Worm (Caenorhabditis elegans) whole organism, L1 larva: ENCODE results near the gene W01A11.7.
A peak's percentile ranks its signal among the peaks of the same experiment; 100 is the strongest.

ENCODE experiments used
- C16A3.4 ChIP-seq: fragments of 150-350 bp; optimal IDR thresholded peaks from 2 replicates; lab custom pipeline; 2014; ENCODE audit warnings: missing biosample characterization, missing genetic modification characterization
- aha-1 ChIP-seq: fragments of 150-350 bp; optimal IDR thresholded peaks from 2 replicates; lab custom pipeline; 2014; ENCODE audit warnings: missing biosample characterization, missing genetic modification characterization
- alr-1 ChIP-seq: fragments of 200-800 bp; sonication (Bioruptor generic); optimal IDR thresholded peaks from 2 replicates; lab custom pipeline; 2018; ENCODE audit warnings: borderline replicate concordance, mild to moderate bottlenecking, missing genetic modification characterization, missing compliant biosample characterization
- blmp-1 ChIP-seq: fragments of 150-350 bp; optimal IDR thresholded peaks from 2 replicates; lab custom pipeline; 2014; ENCODE audit warnings: missing biosample characterization, missing genetic modification characterization
- ceh-8 ChIP-seq: fragments of 200-800 bp; sonication (Bioruptor generic); optimal IDR thresholded peaks from 2 replicates; lab custom pipeline; 2018; ENCODE audit warnings: mild to moderate bottlenecking, missing genetic modification characterization, moderate library complexity, missing compliant biosample characterization
- ceh-82 ChIP-seq, 3 experiments: fragments of 150-350 bp in 1 of 3; sonication (generic microtip) in 2 of 3; optimal IDR thresholded peaks; 2 replicates each; lab custom pipeline; 2014 to 2017; ENCODE audit warnings: missing biosample characterization in 3 of 3, missing genetic modification characterization in 3 of 3
- ceh-88 ChIP-seq: fragments of 200-800 bp; sonication (Bioruptor generic); IDR thresholded peaks from 2 replicates; pipeline ENCODE4 v1.3.6; 2022; ENCODE audit warnings: missing genetic modification characterization, missing compliant biosample characterization
- ceh-90 ChIP-seq: sonication (generic microtip); optimal IDR thresholded peaks from 2 replicates; lab custom pipeline; 2016; ENCODE audit warnings: missing genetic modification characterization, missing compliant biosample characterization
- dpl-1 ChIP-seq, 3 experiments: fragments of 150-350 bp in 2 of 3; sonication (generic microtip) in 1 of 3; optimal IDR thresholded peaks; 2 replicates each; lab custom pipeline; 2014 to 2017; ENCODE audit warnings: missing biosample characterization in 3 of 3, missing genetic modification characterization in 3 of 3, missing genetic modification reagents in 3 of 3
- dsc-1 ChIP-seq: sonication (generic microtip); optimal IDR thresholded peaks from 2 replicates; lab custom pipeline; 2016; ENCODE audit warnings: mild to moderate bottlenecking, missing genetic modification characterization, missing compliant biosample characterization
- efl-1 ChIP-seq, 4 experiments: fragments of 150-350 bp; optimal IDR thresholded peaks in 3 of 4; peaks in 1 of 4; 1 replicate in 1 of 4; 2 replicates in 3 of 4; lab custom pipeline; 2014; ENCODE audit warnings: missing biosample characterization in 2 of 4, missing genetic modification characterization in 2 of 4, missing genetic modification reagents in 2 of 4
- efl-3 ChIP-seq: fragments of 200-800 bp; sonication (Bioruptor generic); optimal IDR thresholded peaks from 2 replicates; lab custom pipeline; 2018; ENCODE audit warnings: mild to moderate bottlenecking, missing genetic modification characterization, missing compliant biosample characterization
- elt-2 ChIP-seq: sonication (generic microtip); optimal IDR thresholded peaks from 2 replicates; lab custom pipeline; 2016; ENCODE audit warnings: missing genetic modification characterization, mild to moderate bottlenecking, inconsistent platforms, missing compliant biosample characterization, missing genetic modification reagents
- elt-3 ChIP-seq, 6 experiments: fragments of 150-350 bp in 1 of 6; sonication (generic microtip); optimal IDR thresholded peaks; 2 replicates each; lab custom pipeline; 2017 to 2018; ENCODE audit warnings: missing biosample characterization in 6 of 6, missing genetic modification characterization in 6 of 6, inconsistent platforms in 1 of 6
- ets-5 ChIP-seq: fragments of 200-800 bp; sonication (Bioruptor generic); IDR thresholded peaks from 2 replicates; pipeline ENCODE4 v1.3.6; 2022; ENCODE audit warnings: missing genetic modification characterization, missing compliant biosample characterization
- fkh-4 ChIP-seq: sonication (generic microtip); optimal IDR thresholded peaks from 2 replicates; lab custom pipeline; 2016; ENCODE audit warnings: missing compliant biosample characterization, missing genetic modification characterization, borderline replicate concordance
- fos-1 ChIP-seq: fragments of 150-350 bp; optimal IDR thresholded peaks from 2 replicates; lab custom pipeline; 2014; ENCODE audit warnings: missing biosample characterization, missing genetic modification characterization
- hlh-17 ChIP-seq: fragments of 200-800 bp; sonication (Bioruptor generic); optimal IDR thresholded peaks from 2 replicates; lab custom pipeline; 2018; ENCODE audit warnings: missing genetic modification characterization, mild to moderate bottlenecking, missing compliant biosample characterization, moderate library complexity, borderline replicate concordance
- hlh-4 ChIP-seq: sonication (generic microtip); optimal IDR thresholded peaks from 2 replicates; lab custom pipeline; 2016; ENCODE audit warnings: mild to moderate bottlenecking, missing genetic modification characterization, missing compliant biosample characterization
- irx-1 ChIP-seq: sonication (generic microtip); optimal IDR thresholded peaks from 2 replicates; lab custom pipeline; 2016; ENCODE audit warnings: missing genetic modification characterization, missing compliant biosample characterization
- isw-1 ChIP-seq: fragments of 200-800 bp; sonication (Bioruptor generic); IDR thresholded peaks from 2 replicates; pipeline ENCODE4 v1.3.6; 2022; ENCODE audit warnings: missing genetic modification characterization, missing compliant biosample characterization
- lin-13 ChIP-seq: fragments of 150-350 bp; optimal IDR thresholded peaks from 2 replicates; lab custom pipeline; 2014; ENCODE audit warnings: missing biosample characterization, missing genetic modification reagents, missing genetic modification characterization
- lin-14 ChIP-seq: fragments of 200-800 bp; sonication (Bioruptor generic); optimal IDR thresholded peaks from 2 replicates; lab custom pipeline; 2018; ENCODE audit warnings: mild to moderate bottlenecking, missing genetic modification characterization, moderate library complexity, missing compliant biosample characterization
- lin-15B ChIP-seq: fragments of 150-350 bp; sonication (generic microtip); optimal IDR thresholded peaks from 3 replicates; lab custom pipeline; 2014; ENCODE audit warnings: missing biosample characterization, missing genetic modification characterization
- lin-35 ChIP-seq, 2 experiments: fragments of 150-350 bp; optimal IDR thresholded peaks; 2 replicates each; lab custom pipeline; 2014; ENCODE audit warnings: missing biosample characterization in 2 of 2, missing genetic modification characterization in 2 of 2, missing genetic modification reagents in 2 of 2
- lsy-2 ChIP-seq, 2 experiments: fragments of 150-350 bp; optimal IDR thresholded peaks; 2 replicates each; lab custom pipeline; 2014; ENCODE audit warnings: missing biosample characterization in 2 of 2, missing genetic modification characterization in 2 of 2
- mef-2 ChIP-seq: fragments of 150-350 bp; optimal IDR thresholded peaks from 2 replicates; lab custom pipeline; 2014; ENCODE audit warnings: missing biosample characterization, missing genetic modification characterization
- nhr-11 ChIP-seq: fragments of 150-350 bp; optimal IDR thresholded peaks from 2 replicates; lab custom pipeline; 2014; ENCODE audit warnings: missing biosample characterization, missing genetic modification characterization
- nhr-12 ChIP-seq: sonication (generic microtip); optimal IDR thresholded peaks from 2 replicates; lab custom pipeline; 2017; ENCODE audit warnings: missing biosample characterization, missing genetic modification characterization
- nhr-20 ChIP-seq: sonication (generic microtip); optimal IDR thresholded peaks from 2 replicates; lab custom pipeline; 2016; ENCODE audit warnings: mild to moderate bottlenecking, missing genetic modification characterization, missing compliant biosample characterization
- nhr-237 ChIP-seq: fragments of 150-350 bp; optimal IDR thresholded peaks from 2 replicates; lab custom pipeline; 2014; ENCODE audit warnings: missing biosample characterization, missing genetic modification characterization
- nhr-71 ChIP-seq: sonication (generic microtip); optimal IDR thresholded peaks from 2 replicates; lab custom pipeline; 2016; ENCODE audit warnings: mild to moderate bottlenecking, missing genetic modification characterization, moderate library complexity, missing compliant biosample characterization
- nhr-76 ChIP-seq: sonication (generic microtip); optimal IDR thresholded peaks from 2 replicates; lab custom pipeline; 2017; ENCODE audit warnings: missing biosample characterization, missing genetic modification characterization
- nhr-77 ChIP-seq: fragments of 150-350 bp; optimal IDR thresholded peaks from 2 replicates; lab custom pipeline; 2014; ENCODE audit warnings: missing biosample characterization, missing genetic modification characterization
- nhr-90 ChIP-seq: sonication (generic microtip); optimal IDR thresholded peaks from 2 replicates; lab custom pipeline; 2016; ENCODE audit warnings: mild to moderate bottlenecking, missing genetic modification characterization, missing compliant biosample characterization; ENCODE audit not compliant: poor library complexity
- pqm-1 ChIP-seq: sonication (generic microtip); optimal IDR thresholded peaks from 3 replicates; lab custom pipeline; 2017; ENCODE audit warnings: missing biosample characterization, missing genetic modification characterization
- rnt-1 ChIP-seq: sonication (generic microtip); optimal IDR thresholded peaks from 2 replicates; lab custom pipeline; 2016; ENCODE audit warnings: mild to moderate bottlenecking, missing genetic modification characterization, moderate library complexity, missing compliant biosample characterization
- snu-23 ChIP-seq: sonication (generic microtip); optimal IDR thresholded peaks from 2 replicates; lab custom pipeline; 2016; ENCODE audit warnings: missing genetic modification characterization, missing compliant biosample characterization
- sox-4 ChIP-seq: sonication (generic microtip); optimal IDR thresholded peaks from 2 replicates; lab custom pipeline; 2016; ENCODE audit warnings: missing genetic modification characterization, missing compliant biosample characterization
- sup-37 ChIP-seq: fragments of 200-800 bp; sonication (Bioruptor generic); optimal IDR thresholded peaks from 2 replicates; lab custom pipeline; 2018; ENCODE audit warnings: mild to moderate bottlenecking, missing genetic modification characterization, missing compliant biosample characterization
- tbx-2 ChIP-seq: sonication (generic microtip); optimal IDR thresholded peaks from 2 replicates; lab custom pipeline; 2016; ENCODE audit warnings: missing genetic modification characterization, missing compliant biosample characterization
- unc-86 ChIP-seq: sonication (generic microtip); optimal IDR thresholded peaks from 2 replicates; lab custom pipeline; 2016; ENCODE audit warnings: missing genetic modification characterization, missing compliant biosample characterization
- unc-98 ChIP-seq: fragments of 200-800 bp; sonication (Bioruptor generic); IDR thresholded peaks from 2 replicates; pipeline ENCODE4 v1.3.6; 2022; ENCODE audit warnings: missing genetic modification characterization, missing compliant biosample characterization
- xbp-1 ChIP-seq: sonication (generic microtip); optimal IDR thresholded peaks from 2 replicates; lab custom pipeline; 2016; ENCODE audit warnings: missing genetic modification characterization, missing compliant biosample characterization
- zag-1 ChIP-seq: fragments of 150-350 bp; optimal IDR thresholded peaks from 2 replicates; lab custom pipeline; 2014; ENCODE audit warnings: missing biosample characterization, missing genetic modification characterization
- zip-4 ChIP-seq: fragments of 200-800 bp; sonication (Bioruptor generic); optimal IDR thresholded peaks from 2 replicates; lab custom pipeline; 2018; ENCODE audit warnings: mild to moderate bottlenecking, missing genetic modification characterization, moderate library complexity, missing compliant biosample characterization
- ztf-4 ChIP-seq: fragments of 150-350 bp; optimal IDR thresholded peaks from 2 replicates; lab custom pipeline; 2014; ENCODE audit warnings: missing biosample characterization, missing genetic modification characterization

W01A11.7 gene

ce11 chrV:6541875-6542274 is 36.7 kb upstream of the W01A11.7 start (continued):
- TF ChIP-seq tbx-2 (tag; lab: Kevin White, UChicago) = no peak
- TF ChIP-seq blmp-1 = peak; percentile 63
- TF ChIP-seq lin-14 (GFP tag; lab: Kevin White, UChicago) = peak; percentile 80
- TF ChIP-seq isw-1 (GFP tag; lab: Robert Waterston, UW) = no peak
- TF ChIP-seq elt-2 (tag; lab: Kevin White, UChicago) = no peak
- peak in 1 of 3 experiments; percentile 12 for TF ChIP-seq dpl-1 (GFP tag; optimal IDR thresholded peaks at IDR 0.05; lab: Kevin White, UChicago)
- TF ChIP-seq zip-4 (GFP tag; lab: Kevin White, UChicago) = no peak
- TF ChIP-seq lsy-2 (tag; optimal IDR thresholded peaks at IDR 0.05; lab: Kevin White, UChicago) = peak in 1 of 2 experiments; percentile 38
- no peak for TF ChIP-seq lin-35 (GFP tag; optimal IDR thresholded peaks at IDR 0.05; lab: Kevin White, UChicago)
- peak; percentile 49 for TF ChIP-seq nhr-20 (tag; lab: Kevin White, UChicago)
- no peak for TF ChIP-seq nhr-237 (tag; lab: Kevin White, UChicago)
- peak in 1 of 6 experiments; percentile 48 for TF ChIP-seq elt-3 (tag; optimal IDR thresholded peaks at IDR 0.05; lab: Kevin White, UChicago)
- no peak for TF ChIP-seq aha-1 (tag; lab: Kevin White, UChicago)
- TF ChIP-seq nhr-11 = no peak
- no peak for TF ChIP-seq ets-5 (GFP tag; lab: Robert Waterston, UW)
- TF ChIP-seq C16A3.4 = peak; percentile 2
- no peak for TF ChIP-seq nhr-77
- TF ChIP-seq fos-1 (tag; lab: Kevin White, UChicago) = no peak
- no peak for TF ChIP-seq lin-13 (GFP tag; lab: Kevin White, UChicago)
- TF ChIP-seq xbp-1 (tag; lab: Kevin White, UChicago) = no peak
- TF ChIP-seq nhr-90 (tag; lab: Kevin White, UChicago) = peak; percentile 4
- TF ChIP-seq irx-1 (tag; lab: Kevin White, UChicago) = no peak

ce11 chrV:6538323-6538722 is 33.1 kb upstream of the W01A11.7 start:
- TF ChIP-seq dsc-1 (tag; lab: Kevin White, UChicago) = peak; percentile 28
- no peak for TF ChIP-seq ceh-90 (tag; lab: Kevin White, UChicago)
- TF ChIP-seq ceh-88 (GFP tag; lab: Robert Waterston, UW) = no peak
- no peak for TF ChIP-seq tbx-2 (tag; lab: Kevin White, UChicago)
- no peak for TF ChIP-seq lin-35 (GFP tag; optimal IDR thresholded peaks at IDR 0.05; lab: Kevin White, UChicago)
- peak in 1 of 3 experiments; percentile 19 for TF ChIP-seq ceh-82 (tag; optimal IDR thresholded peaks at IDR 0.05; lab: Kevin White, UChicago)
- no peak for TF ChIP-seq lin-13 (GFP tag; lab: Kevin White, UChicago)
- no peak for TF ChIP-seq aha-1 (tag; lab: Kevin White, UChicago)
- no peak for TF ChIP-seq hlh-4 (tag; lab: Kevin White, UChicago)
- TF ChIP-seq lin-14 (GFP tag; lab: Kevin White, UChicago) = peak; percentile 71
- no peak for TF ChIP-seq sox-4 (tag; lab: Kevin White, UChicago)
- TF ChIP-seq efl-1 (optimal IDR thresholded peaks at IDR 0.05; lab: Kevin White, UChicago) = no peak
- TF ChIP-seq efl-1 (GFP tag; optimal IDR thresholded peaks at IDR 0.05 in 1 of 2; lab: Kevin White, UChicago) = peak in 1 of 2 experiments; percentile 74
- no peak for TF ChIP-seq zip-4 (GFP tag; lab: Kevin White, UChicago)
- TF ChIP-seq snu-23 (GFP tag; lab: Kevin White, UChicago) = peak; percentile 11
- TF ChIP-seq zag-1 (tag; lab: Kevin White, UChicago) = no peak
- TF ChIP-seq C16A3.4 = no peak
- no peak for TF ChIP-seq hlh-17 (GFP tag; lab: Kevin White, UChicago)
- TF ChIP-seq nhr-71 (tag; lab: Kevin White, UChicago) = peak; percentile 22
- no peak for TF ChIP-seq unc-98 (GFP tag; lab: Robert Waterston, UW)
- TF ChIP-seq nhr-12 (tag; lab: Kevin White, UChicago) = no peak
- no peak for TF ChIP-seq nhr-77
- no peak for TF ChIP-seq fkh-4 (tag; lab: Kevin White, UChicago)
- no peak for TF ChIP-seq ceh-8
- TF ChIP-seq nhr-237 (tag; lab: Kevin White, UChicago) = no peak
- TF ChIP-seq unc-86 (tag; lab: Kevin White, UChicago) = no peak
- no peak for TF ChIP-seq efl-3 (GFP tag; lab: Kevin White, UChicago)
- no peak for TF ChIP-seq pqm-1
- no peak for TF ChIP-seq irx-1 (tag; lab: Kevin White, UChicago)
- no peak for TF ChIP-seq alr-1 (tag; lab: Kevin White, UChicago)
- TF ChIP-seq mef-2 (tag; lab: Kevin White, UChicago) = no peak
- no peak for TF ChIP-seq ztf-4 (tag; lab: Kevin White, UChicago)
- no peak for TF ChIP-seq dpl-1 (GFP tag; optimal IDR thresholded peaks at IDR 0.05; lab: Kevin White, UChicago)
- TF ChIP-seq blmp-1 = peak; percentile 4
- TF ChIP-seq rnt-1 (tag; lab: Kevin White, UChicago) = peak; percentile 30
- no peak for TF ChIP-seq nhr-76 (tag; lab: Kevin White, UChicago)
- TF ChIP-seq nhr-11 = no peak
- TF ChIP-seq sup-37 = no peak
- TF ChIP-seq lsy-2 (tag; optimal IDR thresholded peaks at IDR 0.05; lab: Kevin White, UChicago) = peak in 1 of 2 experiments; percentile 48
- no peak for TF ChIP-seq lin-15B
- TF ChIP-seq, all 84 proteins: peak for 9
